Fruit fly (Drosophila melanogaster): ENCODE measurements around the gene CadN.

- no peak for TF ChIP-seq Jarid2 (GFP tag; optimal IDR thresholded peaks at IDR 0.05)
- no peak for TF ChIP-seq pan (optimal IDR thresholded peaks at IDR 0.05)
- no peak for TF ChIP-seq pan (GFP tag; optimal IDR thresholded peaks at IDR 0.05 in 1 of 2, IDR thresholded peaks at IDR 0.05 in 1 of 2)
Measured at dm6 chr2L:17803117-17803516, 25.0 kb upstream of the CadN start.
